Worm (Caenorhabditis elegans): ENCODE results near the gene F20D1.22.

Gene F20D1.22

DNA sequence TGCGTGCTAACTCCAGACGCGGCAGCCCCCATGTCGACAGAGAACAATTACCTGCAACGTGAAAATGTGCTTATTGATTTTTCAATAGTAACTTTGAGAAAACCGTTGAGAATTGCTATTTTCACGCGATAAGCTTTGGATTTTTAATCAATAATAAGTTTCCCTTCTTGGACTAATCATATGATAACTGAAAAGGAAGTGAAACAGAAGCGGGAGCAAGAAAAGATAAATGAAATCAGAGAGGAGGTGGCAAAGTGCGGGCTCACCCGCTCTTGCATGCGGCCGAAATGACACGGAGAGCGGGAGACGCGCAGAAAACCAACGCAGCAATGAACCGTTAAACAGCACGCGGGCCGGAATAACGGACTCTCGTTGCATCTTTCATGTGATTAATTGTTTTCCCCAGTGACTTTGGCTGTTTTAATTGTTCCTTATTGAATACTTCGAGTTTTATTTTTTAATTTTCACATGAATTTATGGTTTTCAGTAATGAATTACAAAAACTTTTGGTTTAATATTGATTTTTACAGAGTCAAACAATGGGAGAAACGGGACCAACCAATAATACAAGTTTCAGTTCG lies 3.7 kb downstream of the F20D1.22 start, which contains the start of the genes flwr-1 and tbc-1:
Gene flwr-1, minus strand, starts transcription at position 51 of the 581 bp plus-strand sequence.
Gene tbc-1, plus strand, starts transcription at position 531 of the 581 bp plus-strand sequence.
- TF ChIP-seq unc-120 (tag; optimal IDR thresholded peaks at IDR 0.05; ENCODE audit: poor library complexity, severe bottlenecking) (peak; percentile 35), ztf-11 (tag; optimal IDR thresholded peaks at IDR 0.05) (no peak), M03D4.4 (tag; optimal IDR thresholded peaks at IDR 0.05) (no peak), hlh-1 (tag; optimal IDR thresholded peaks at IDR 0.05) (no peak), ces-1 (GFP tag; optimal IDR thresholded peaks at IDR 0.05) (peak; percentile 60), ham-2 (GFP tag; optimal IDR thresholded peaks at IDR 0.05) (no peak), lin-13 (tag; optimal IDR thresholded peaks at IDR 0.05) (no peak), ceh-43 (GFP tag; optimal IDR thresholded peaks at IDR 0.05) (peak; percentile 18)

- TF ChIP-seq hlh-1 (tag; optimal IDR thresholded peaks at IDR 0.05) = no peak
- TF ChIP-seq cnd-1 (tag; optimal IDR thresholded peaks at IDR 0.05) = no peak
- TF ChIP-seq elt-3 (tag; optimal IDR thresholded peaks at IDR 0.05) = no peak
- TF ChIP-seq lin-32 (GFP tag; optimal IDR thresholded peaks at IDR 0.05) = no peak
- TF ChIP-seq sptf-1 (tag; optimal IDR thresholded peaks at IDR 0.05) = no peak
- TF ChIP-seq unc-62 (GFP tag; optimal IDR thresholded peaks at IDR 0.05) = no peak
- no peak for TF ChIP-seq nhr-76 (tag; optimal IDR thresholded peaks at IDR 0.05)
- TF ChIP-seq bed-3 (GFP tag; optimal IDR thresholded peaks at IDR 0.05) = no peak
- TF ChIP-seq lin-13 (tag; optimal IDR thresholded peaks at IDR 0.05) = no peak
- TF ChIP-seq unc-39 (tag; optimal IDR thresholded peaks at IDR 0.05) = no peak
- TF ChIP-seq unc-120 (tag; optimal IDR thresholded peaks at IDR 0.05; ENCODE audit: poor library complexity, severe bottlenecking) = no peak
Observed at ce11 chrX:14973085-14973484, 6.5 kb downstream of the F20D1.22 start.

ce11 chrX:14975467-14976167 lies 9.0 kb downstream of the F20D1.22 start, which contains the start of gene F20D1.3:
Gene F20D1.3 (plus strand): TSS chrX:14976117.
- TF ChIP-seq nhr-2 (tag; optimal IDR thresholded peaks at IDR 0.05) = no peak
- TF ChIP-seq elt-1 (tag; optimal IDR thresholded peaks at IDR 0.05; ENCODE audit: borderline replicate concordance, insufficient read depth) = no peak
- peak; percentile 29 for TF ChIP-seq ceh-39 (tag; optimal IDR thresholded peaks at IDR 0.05)
- no peak for TF ChIP-seq snpc-4 (tag; optimal IDR thresholded peaks at IDR 0.05)
- TF ChIP-seq unc-120 (tag; optimal IDR thresholded peaks at IDR 0.05; ENCODE audit: poor library complexity, severe bottlenecking) = peak; percentile 45
- TF ChIP-seq ces-1 (GFP tag; optimal IDR thresholded peaks at IDR 0.05) = peak; percentile 70
- no peak for TF ChIP-seq drap-1 (GFP tag; optimal IDR thresholded peaks at IDR 0.05)
- no peak for TF ChIP-seq unc-62 (GFP tag; optimal IDR thresholded peaks at IDR 0.05)
- TF ChIP-seq nhr-12 (tag; optimal IDR thresholded peaks at IDR 0.05) = no peak
- TF ChIP-seq nhr-76 (tag; optimal IDR thresholded peaks at IDR 0.05) = no peak
- TF ChIP-seq ztf-11 (tag; optimal IDR thresholded peaks at IDR 0.05) = no peak
- TF ChIP-seq ceh-83 (GFP tag; optimal IDR thresholded peaks at IDR 0.05) = no peak
- TF ChIP-seq mls-2 (tag; optimal IDR thresholded peaks at IDR 0.05) = peak; percentile 65
- peak; percentile 68 for TF ChIP-seq nhr-237 (tag; optimal IDR thresholded peaks at IDR 0.05)
- peak; percentile 82 for TF ChIP-seq mep-1 (tag; optimal IDR thresholded peaks at IDR 0.05)
- TF ChIP-seq elt-3 (tag; optimal IDR thresholded peaks at IDR 0.05) = no peak
- TF ChIP-seq bed-3 (GFP tag; optimal IDR thresholded peaks at IDR 0.05) = no peak

DNA sequence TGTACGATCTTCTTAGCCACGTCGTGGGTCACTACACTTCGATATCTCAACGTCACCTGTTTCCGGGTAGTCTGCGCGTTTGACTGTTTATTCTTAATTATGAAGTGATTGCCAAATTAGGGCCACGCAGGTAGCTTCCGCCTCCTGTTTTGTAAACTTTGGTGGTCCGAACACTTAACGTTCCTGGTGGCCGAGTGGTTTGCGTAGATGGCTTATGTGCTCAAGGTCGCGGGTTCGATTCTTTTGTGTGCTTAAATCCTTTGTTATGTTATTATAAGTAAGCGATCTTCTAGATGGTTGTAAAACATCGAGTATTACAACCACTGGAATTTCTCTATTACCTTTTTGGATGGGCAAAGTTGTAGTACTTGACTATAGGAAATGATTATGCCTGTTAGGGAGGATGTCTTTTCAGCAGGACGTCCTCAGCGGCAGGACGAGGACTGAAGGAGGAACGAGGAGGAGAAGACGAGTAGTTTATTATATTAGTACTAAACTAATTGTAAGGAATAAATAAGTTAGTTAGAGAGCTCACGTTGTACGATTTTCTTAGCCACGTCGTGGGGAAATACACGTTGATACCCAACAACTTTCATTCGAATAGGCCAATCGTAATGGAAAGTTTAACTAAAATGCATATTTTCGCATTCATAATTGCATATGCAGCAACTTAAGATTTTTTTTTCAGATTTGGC lies 10.4 kb downstream of the F20D1.22 start:
- TF ChIP-seq ham-2 (GFP tag; optimal IDR thresholded peaks at IDR 0.05) (no peak), ces-1 (GFP tag; optimal IDR thresholded peaks at IDR 0.05) (peak; percentile 87), nhr-237 (tag; optimal IDR thresholded peaks at IDR 0.05) (no peak), hlh-1 (tag; optimal IDR thresholded peaks at IDR 0.05) (no peak), zip-8 (tag; optimal IDR thresholded peaks at IDR 0.05) (no peak), nhr-76 (tag; optimal IDR thresholded peaks at IDR 0.05) (no peak)

DNA sequence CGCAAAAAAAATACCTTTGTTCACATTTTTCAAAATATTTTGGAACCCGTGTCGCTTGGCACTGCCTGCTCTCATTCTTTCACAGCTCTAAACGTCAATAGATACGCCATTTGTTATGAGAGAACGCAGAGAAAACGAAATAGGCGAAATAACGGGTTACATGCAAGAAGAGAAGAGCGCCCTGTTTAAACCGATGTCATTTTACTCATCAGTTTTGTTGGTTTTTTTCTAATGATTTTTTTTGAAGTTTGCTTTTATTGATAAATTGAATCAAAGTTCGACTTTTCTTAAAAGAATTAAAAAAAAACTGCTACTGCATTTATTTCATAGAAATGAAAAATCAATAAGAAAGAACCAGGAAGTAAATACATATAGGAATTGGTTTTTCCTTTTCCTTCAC lies 12.1 kb downstream of the F20D1.22 start:
- no peak for TF ChIP-seq mls-2 (tag; optimal IDR thresholded peaks at IDR 0.05)
- peak; percentile 53 for TF ChIP-seq hlh-1 (tag; optimal IDR thresholded peaks at IDR 0.05)
- TF ChIP-seq unc-120 (tag; optimal IDR thresholded peaks at IDR 0.05; ENCODE audit: poor library complexity, severe bottlenecking) = peak; percentile 0
- peak; percentile 13 for TF ChIP-seq ces-1 (GFP tag; optimal IDR thresholded peaks at IDR 0.05)
